Worm (Caenorhabditis elegans) whole organism, L4/young adult: Measurements from ENCODE around the gene nhr-190.

Experiments used
- dao-5 ChIP-seq: sonication (generic microtip); optimal IDR thresholded peaks from 2 replicates; lab custom pipeline; 2016; ENCODE audit warnings: missing genotype, missing genetic modification characterization, moderate library complexity, missing compliant biosample characterization
- him-1 ChIP-seq: sonication (generic microtip); optimal IDR thresholded peaks from 2 replicates; lab custom pipeline; 2016; ENCODE audit warnings: missing genotype, missing genetic modification reagents, missing genetic modification characterization, missing compliant biosample characterization

- no peak for TF ChIP-seq dao-5 (tag; lab: Kevin White, UChicago)
- no peak for TF ChIP-seq him-1 (tag; lab: Kevin White, UChicago)
These were observed 33.4 kb upstream of the nhr-190 start for ce11 chrV:676090-676489.
